Worm (Caenorhabditis elegans) whole organism, dauer: ENCODE data around the gene gcy-12.

Experiments used
- unc-62 ChIP-seq: sonication (generic microtip); optimal IDR thresholded peaks from 2 replicates; lab custom pipeline; 2017; ENCODE audit warnings: missing biosample characterization, missing genetic modification reagents, missing genetic modification characterization

The gcy-12 gene

ce11 chrII:5311746-5312145, at the start of gene gcy-12:
gcy-12 (plus strand) TSS chrII:5312046.
- no peak for TF ChIP-seq unc-62 (GFP tag; lab: Kevin White, UChicago)

- TF ChIP-seq unc-62 (GFP tag; lab: Kevin White, UChicago), result no peak
These were observed 47.2 kb upstream of the gcy-12 start for ce11 chrII:5264650-5265049.

- no peak for TF ChIP-seq unc-62 (GFP tag; lab: Kevin White, UChicago)
These were observed 42.9 kb upstream of the gcy-12 start for ce11 chrII:5268977-5269376.

ce11 chrII:5271729-5272322, 40.0 kb upstream of the gcy-12 start, which contains the start of gene drn-1:
drn-1 (minus strand) TSS chrII:5271845.
- TF ChIP-seq unc-62 (GFP tag; lab: Kevin White, UChicago), result no peak

- TF ChIP-seq unc-62 (GFP tag; lab: Kevin White, UChicago), result no peak
These were observed 35.1 kb upstream of the gcy-12 start for ce11 chrII:5276736-5277135.

- no peak for TF ChIP-seq unc-62 (GFP tag; lab: Kevin White, UChicago)
These were observed 34.1 kb upstream of the gcy-12 start for ce11 chrII:5277780-5278179.

DNA sequence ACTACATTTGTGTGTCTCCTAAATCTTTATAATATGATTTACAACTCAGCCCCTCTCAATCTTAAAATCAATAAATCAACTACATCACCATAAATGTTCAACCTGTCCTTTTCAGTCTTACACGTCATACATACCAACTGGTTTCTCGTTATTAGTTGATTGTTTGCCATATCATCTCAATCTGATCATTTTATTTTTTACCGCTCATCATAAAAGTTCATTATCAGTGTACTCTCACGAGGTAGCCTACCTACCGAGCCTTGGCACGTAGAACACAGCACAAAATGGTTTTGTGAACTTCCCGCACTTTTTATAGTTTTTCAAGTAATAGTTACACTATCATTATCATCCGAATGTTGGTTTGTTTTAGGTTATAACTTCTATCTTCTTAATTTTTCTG, 30.7 kb upstream of the gcy-12 start:
- no peak for TF ChIP-seq unc-62 (GFP tag; lab: Kevin White, UChicago)

DNA sequence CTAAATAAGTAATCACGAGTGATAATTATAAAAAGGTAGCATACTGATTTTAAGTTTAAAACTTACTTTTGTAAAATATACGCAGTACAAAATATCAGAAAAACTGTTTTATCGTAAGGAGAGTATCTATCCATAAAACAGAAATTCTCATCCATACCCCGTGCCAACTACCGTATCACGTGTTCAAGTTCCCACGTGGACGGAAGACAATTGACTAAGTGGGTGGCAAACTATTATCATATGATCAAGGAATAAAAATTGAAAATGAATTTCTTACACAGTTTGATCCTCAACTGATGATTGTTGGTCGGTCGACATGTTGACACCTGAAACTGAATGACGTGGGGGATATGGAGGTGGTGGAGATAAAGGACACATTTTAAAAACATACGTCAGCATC, 29.7 kb upstream of the gcy-12 start, which contains the start of gene pmt-1:
Gene pmt-1 (minus strand): TSS at position 332 of the 400 bp plus-strand sequence.
- no peak for TF ChIP-seq unc-62 (GFP tag; lab: Kevin White, UChicago)

- TF ChIP-seq unc-62 (GFP tag; lab: Kevin White, UChicago), result no peak
These were observed 29.0 kb upstream of the gcy-12 start for ce11 chrII:5282740-5283281.

DNA sequence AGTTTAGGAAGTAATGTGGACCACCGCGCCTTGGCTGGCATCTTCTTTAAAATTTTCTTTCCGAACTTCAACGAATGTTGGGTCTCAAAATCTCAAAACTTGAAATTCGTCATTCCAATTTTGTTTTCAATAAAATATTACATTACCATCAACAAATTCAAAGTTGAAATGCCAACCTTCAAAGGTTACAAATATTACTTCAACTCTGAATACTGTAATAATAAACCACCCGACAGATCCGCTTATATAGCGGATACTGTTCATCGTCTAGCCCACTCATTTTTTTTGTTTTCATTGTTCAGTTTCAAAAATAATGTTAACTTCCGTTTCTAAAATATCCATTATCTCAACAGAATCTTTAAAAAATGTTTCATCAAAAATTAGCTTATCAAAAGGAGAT, 26.8 kb upstream of the gcy-12 start, which contains the start of gene gur-5:
Gene gur-5 (plus strand): TSS at position 301 of the 400 bp plus-strand sequence.
- no peak for TF ChIP-seq unc-62 (GFP tag; lab: Kevin White, UChicago)

- TF ChIP-seq unc-62 (GFP tag; lab: Kevin White, UChicago), result no peak
These were observed 22.7 kb upstream of the gcy-12 start, which contains the start of gene ZK622.5 for ce11 chrII:5289142-5289541. ZK622.5 (plus strand) TSS chrII:5289442.

ce11 chrII:5291051-5291450, 20.8 kb upstream of the gcy-12 start:
- no peak for TF ChIP-seq unc-62 (GFP tag; lab: Kevin White, UChicago)

- TF ChIP-seq unc-62 (GFP tag; lab: Kevin White, UChicago), result no peak
These were observed 19.6 kb upstream of the gcy-12 start, which contains the start of gene ZK622.4 for ce11 chrII:5292226-5292752. ZK622.4 (plus strand) TSS chrII:5292702.

DNA sequence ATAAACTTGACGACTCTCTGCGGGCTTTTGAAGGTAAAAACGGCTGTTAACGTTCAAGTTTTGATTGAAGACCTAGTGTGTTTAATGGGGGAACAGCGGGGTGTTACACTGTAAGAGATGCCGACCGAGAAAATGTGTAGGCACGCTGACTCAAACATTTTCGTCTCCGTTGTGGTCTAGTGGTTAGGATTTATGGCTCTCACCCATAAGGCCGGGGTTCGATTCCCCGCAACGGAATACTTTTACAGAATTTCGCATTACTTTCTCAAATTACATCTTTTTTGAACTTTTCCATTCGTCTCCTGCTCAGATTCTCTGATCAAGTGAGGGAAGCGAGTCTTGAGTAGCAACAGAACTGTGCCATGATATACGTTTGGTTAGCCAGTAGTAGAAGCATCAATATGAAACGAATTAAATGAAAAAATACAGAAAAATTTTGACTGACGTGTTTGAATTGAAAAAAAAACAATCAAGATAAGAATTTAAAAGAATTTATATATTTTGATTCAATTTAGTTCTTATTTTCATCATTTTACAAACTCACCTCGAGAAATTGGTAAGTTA, 18.5 kb upstream of the gcy-12 start, which contains the start of gene ZK622.1:
Gene ZK622.1 (plus strand): TSS at position 514 of the 564 bp plus-strand sequence.
- TF ChIP-seq unc-62 (GFP tag; lab: Kevin White, UChicago), result no peak

- TF ChIP-seq unc-62 (GFP tag; lab: Kevin White, UChicago), result no peak
These were observed 14.1 kb upstream of the gcy-12 start for ce11 chrII:5297718-5298117.

- TF ChIP-seq unc-62 (GFP tag; lab: Kevin White, UChicago), result no peak
These were observed 10.0 kb upstream of the gcy-12 start for ce11 chrII:5301810-5302209.
